Fruit fly (Drosophila melanogaster): Measurements from ENCODE around the gene Btk.

DNA sequence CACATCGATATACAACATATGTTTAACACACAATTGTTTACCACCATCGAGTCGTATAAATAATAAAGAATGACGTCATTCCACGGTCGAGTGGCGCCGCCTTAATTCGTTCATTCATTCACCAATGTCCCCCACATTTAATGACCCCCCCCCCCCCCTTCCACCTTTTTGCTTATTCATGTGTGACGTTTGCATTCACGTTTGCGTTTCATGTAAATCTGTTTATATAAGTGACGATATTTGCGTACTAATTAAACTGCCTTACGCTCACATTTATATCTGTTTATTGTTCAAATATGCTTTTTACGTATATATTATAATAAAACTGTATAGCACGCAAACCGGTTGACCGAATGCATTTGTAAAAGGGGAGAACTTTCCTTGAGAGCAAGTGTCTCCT, 67.3 kb downstream of the Btk start:
- no peak for TF ChIP-seq CTCF (optimal IDR thresholded peaks at IDR 0.05)
- no peak for TF ChIP-seq CG8478 (optimal IDR thresholded peaks at IDR 0.05)

Measured in S2 (cell line).